Worm (Caenorhabditis elegans) whole organism, young adult: ENCODE measurements around the gene abhd-14.

ENCODE experiments used
- B0261.1 ChIP-seq: sonication (generic microtip); optimal IDR thresholded peaks from 2 replicates; lab custom pipeline; 2016; ENCODE audit warnings: mild to moderate bottlenecking, missing genetic modification characterization, moderate library complexity, missing compliant biosample characterization
- F37B4.10 ChIP-seq: fragments of 200-800 bp; sonication (Bioruptor generic); IDR thresholded peaks from 2 replicates; pipeline ENCODE4 v1.3.6; 2022; ENCODE audit warnings: missing genetic modification characterization, missing compliant biosample characterization
- F39B2.1 ChIP-seq: fragments of 200-800 bp; sonication (Bioruptor generic); IDR thresholded peaks from 2 replicates; pipeline ENCODE4 v1.3.6; 2022; ENCODE audit warnings: missing genetic modification reagents, missing genetic modification characterization, missing compliant biosample characterization
- Y67H2A.10 ChIP-seq: fragments of 200-800 bp; sonication (Bioruptor generic); conservative IDR thresholded peaks from 2 replicates; pipeline ENCODE4 v1.3.6; 2022; ENCODE audit warnings: missing genetic modification reagents, missing genetic modification characterization, missing compliant biosample characterization
- aptf-2 ChIP-seq: fragments of 200-800 bp; sonication (Bioruptor generic); conservative IDR thresholded peaks from 2 replicates; pipeline ENCODE4 v1.3.6; 2022; ENCODE audit warnings: missing genetic modification reagents, missing genetic modification characterization, missing compliant biosample characterization
- aptf-3 ChIP-seq: fragments of 200-800 bp; sonication (Bioruptor generic); IDR thresholded peaks from 2 replicates; pipeline ENCODE4 v1.3.6; 2022; ENCODE audit warnings: missing genetic modification characterization, missing compliant biosample characterization
- athp-1 ChIP-seq: sonication (generic microtip); optimal IDR thresholded peaks from 2 replicates; lab custom pipeline; 2017; ENCODE audit warnings: mild to moderate bottlenecking, missing genetic modification characterization, missing compliant biosample characterization
- attf-5 ChIP-seq: fragments of 200-800 bp; sonication (Bioruptor generic); optimal IDR thresholded peaks from 2 replicates; lab custom pipeline; 2018; ENCODE audit warnings: mild to moderate bottlenecking, missing genetic modification characterization, missing compliant biosample characterization
- ccch-3 ChIP-seq: fragments of 200-800 bp; sonication (Bioruptor generic); optimal IDR thresholded peaks from 2 replicates; lab custom pipeline; 2018; ENCODE audit warnings: mild to moderate bottlenecking, missing genetic modification characterization, missing compliant biosample characterization
- cebp-1 ChIP-seq, 2 experiments: fragments of 200-800 bp in 1 of 2; sonication (Bioruptor generic) in 1 of 2; sonication (generic microtip) in 1 of 2; IDR thresholded peaks in 1 of 2; optimal IDR thresholded peaks in 1 of 2; 2 replicates each; pipeline versions ENCODE4 v1.3.6 to Lab custom; 2017 to 2022; ENCODE audit warnings: missing compliant biosample characterization in 2 of 2, missing genetic modification characterization in 2 of 2, mild to moderate bottlenecking in 1 of 2, missing genetic modification reagents in 1 of 2, moderate library complexity in 1 of 2
- ceh-100 ChIP-seq: fragments of 200-800 bp; sonication (Bioruptor generic); IDR thresholded peaks from 2 replicates; pipeline ENCODE4 v1.3.6; 2022; ENCODE audit warnings: missing genetic modification reagents, missing genetic modification characterization, missing compliant biosample characterization
- dox-1 ChIP-seq: fragments of 200-800 bp; sonication (Bioruptor generic); IDR thresholded peaks from 2 replicates; pipeline ENCODE4 v1.3.6; 2022; ENCODE audit warnings: missing genetic modification reagents, missing genetic modification characterization, missing compliant biosample characterization
- egl-44 ChIP-seq: fragments of 200-800 bp; sonication (Bioruptor generic); IDR thresholded peaks from 2 replicates; pipeline ENCODE4 v1.3.6; 2022; ENCODE audit warnings: missing genetic modification reagents, missing genetic modification characterization, missing compliant biosample characterization
- egrh-3 ChIP-seq: fragments of 200-800 bp; sonication (Bioruptor generic); IDR thresholded peaks from 2 replicates; pipeline ENCODE4 v1.3.6; 2022; ENCODE audit warnings: missing genetic modification reagents, missing genetic modification characterization, missing compliant biosample characterization
- gei-17 ChIP-seq: fragments of 200-800 bp; sonication (Bioruptor generic); optimal IDR thresholded peaks from 2 replicates; lab custom pipeline; 2018; ENCODE audit warnings: mild to moderate bottlenecking, missing genetic modification characterization, missing compliant biosample characterization
- hlh-26 ChIP-seq: fragments of 200-800 bp; sonication (Bioruptor generic); conservative IDR thresholded peaks from 2 replicates; pipeline ENCODE4 v1.3.6; 2022; ENCODE audit warnings: missing genetic modification reagents, missing genetic modification characterization, missing compliant biosample characterization
- hmg-1.2 ChIP-seq: fragments of 200-800 bp; sonication (Bioruptor generic); IDR thresholded peaks from 2 replicates; pipeline ENCODE4 v1.3.6; 2022; ENCODE audit warnings: missing genetic modification reagents, missing genetic modification characterization, missing compliant biosample characterization
- let-526 ChIP-seq: fragments of 200-800 bp; sonication (Bioruptor generic); IDR thresholded peaks from 2 replicates; pipeline ENCODE4 v1.3.6; 2022; ENCODE audit warnings: missing genetic modification reagents, missing genetic modification characterization, missing compliant biosample characterization
- lin-26 ChIP-seq: fragments of 200-800 bp; sonication (Bioruptor generic); IDR thresholded peaks from 2 replicates; pipeline ENCODE4 v1.3.6; 2022; ENCODE audit warnings: missing genetic modification reagents, missing genetic modification characterization, missing compliant biosample characterization
- mcd-1 ChIP-seq: fragments of 200-800 bp; sonication (Bioruptor generic); IDR thresholded peaks from 2 replicates; pipeline ENCODE4 v1.3.6; 2022; ENCODE audit warnings: missing genetic modification reagents, missing genetic modification characterization, missing compliant biosample characterization
- nfyb-1 ChIP-seq: fragments of 200-800 bp; sonication (Bioruptor generic); IDR thresholded peaks from 2 replicates; pipeline ENCODE4 v1.3.6; 2022; ENCODE audit warnings: missing genetic modification reagents, missing genetic modification characterization, missing compliant biosample characterization
- nhr-27 ChIP-seq: fragments of 200-800 bp; sonication (Bioruptor generic); optimal IDR thresholded peaks from 2 replicates; lab custom pipeline; 2018; ENCODE audit warnings: mild to moderate bottlenecking, missing genetic modification characterization, moderate library complexity, missing compliant biosample characterization
- nhr-80 ChIP-seq: sonication (generic microtip); optimal IDR thresholded peaks from 2 replicates; lab custom pipeline; 2016; ENCODE audit warnings: missing genetic modification characterization, missing compliant biosample characterization
- pbrm-1 ChIP-seq: fragments of 200-800 bp; sonication (Bioruptor generic); IDR thresholded peaks from 2 replicates; pipeline ENCODE4 v1.3.6; 2022; ENCODE audit warnings: missing genetic modification reagents, missing genetic modification characterization, missing compliant biosample characterization
- rcor-1 ChIP-seq: fragments of 200-800 bp; sonication (Bioruptor generic); IDR thresholded peaks from 2 replicates; pipeline ENCODE4 v1.3.6; 2022; ENCODE audit warnings: missing genetic modification reagents, missing genetic modification characterization, missing compliant biosample characterization
- sea-2 ChIP-seq: fragments of 200-800 bp; sonication (Bioruptor generic); IDR thresholded peaks from 2 replicates; pipeline ENCODE4 v1.3.6; 2022; ENCODE audit warnings: missing genetic modification characterization, missing compliant biosample characterization
- snpc-3.4 ChIP-seq: sonication (generic microtip); optimal IDR thresholded peaks from 2 replicates; lab custom pipeline; 2017; ENCODE audit warnings: missing genetic modification characterization, mild to moderate bottlenecking, missing compliant biosample characterization, antibody characterized with exemption, moderate library complexity, missing genotype, missing genetic modification reagents
- zfh-2 ChIP-seq: fragments of 200-800 bp; sonication (Bioruptor generic); conservative IDR thresholded peaks from 2 replicates; pipeline ENCODE4 v1.3.6; 2022; ENCODE audit warnings: missing genetic modification reagents, missing genetic modification characterization, missing compliant biosample characterization
- ztf-6 ChIP-seq: fragments of 200-800 bp; sonication (Bioruptor generic); IDR thresholded peaks from 2 replicates; pipeline ENCODE4 v1.3.6; 2022; ENCODE audit warnings: missing genetic modification reagents, missing genetic modification characterization, missing compliant biosample characterization

Gene abhd-14

ce11 chrIV:1070383-1070782 is 40.5 kb upstream of the abhd-14 start (continued):
- TF ChIP-seq nhr-27 (tag; lab: Kevin White, UChicago): no peak
- TF ChIP-seq gei-17 (GFP tag; lab: Kevin White, UChicago): no peak
- no peak for TF ChIP-seq ceh-100 (GFP tag; lab: Robert Waterston, UW)
- no peak for TF ChIP-seq rcor-1 (GFP tag; lab: Robert Waterston, UW)
- TF ChIP-seq B0261.1 (tag; lab: Kevin White, UChicago): no peak
- no peak for TF ChIP-seq aptf-2 (GFP tag; lab: Robert Waterston, UW)
- TF ChIP-seq egl-44 (GFP tag; lab: Robert Waterston, UW): no peak
- TF ChIP-seq snpc-3.4 (tag; lab: Kevin White, UChicago): no peak
- no peak for TF ChIP-seq athp-1 (tag; lab: Kevin White, UChicago)
- TF ChIP-seq lin-26 (GFP tag; lab: Robert Waterston, UW): no peak
- TF ChIP-seq hlh-26 (GFP tag; lab: Robert Waterston, UW): no peak

ce11 chrIV:1068730-1069244 is 38.9 kb upstream of the abhd-14 start:
- no peak for TF ChIP-seq dox-1 (GFP tag; lab: Robert Waterston, UW)
- peak; percentile 80; the same call in 1 of the 2 replicates for TF ChIP-seq egrh-3
- TF ChIP-seq zfh-2: peak; percentile 89
- TF ChIP-seq F37B4.10 (GFP tag; lab: Robert Waterston, UW): 0 out of 2 replicates have a peak, but pooled peaks have one; percentile 15
- no peak for TF ChIP-seq let-526 (GFP tag; lab: Robert Waterston, UW)
- TF ChIP-seq, all 124 proteins: peak for 3

- TF ChIP-seq sea-2 (GFP tag; lab: Robert Waterston, UW) (no peak), mcd-1 (0 out of 2 replicates have a peak, but pooled peaks have one; percentile 19), nhr-80 (tag; lab: Kevin White, UChicago) (peak; percentile 68), pbrm-1 (GFP tag; lab: Robert Waterston, UW) (no peak), zfh-2 (peak; percentile 96), ccch-3 (GFP tag; lab: Kevin White, UChicago) (no peak), egrh-3 (peak; percentile 90), dox-1 (GFP tag; lab: Robert Waterston, UW) (peak; percentile 49; the same call in 1 of the 2 replicates), cebp-1 (GFP tag; IDR thresholded peaks at IDR 0.05; lab: Robert Waterston, UW) (no peak), cebp-1 (tag; optimal IDR thresholded peaks at IDR 0.05; lab: Kevin White, UChicago) (peak; percentile 4), attf-5 (peak; percentile 14), hmg-1.2 (GFP tag; lab: Robert Waterston, UW) (peak; percentile 81), nfyb-1 (GFP tag; lab: Robert Waterston, UW) (0 out of 2 replicates have a peak, but pooled peaks have one; percentile 41), aptf-3 (GFP tag; lab: Robert Waterston, UW) (no peak)
Measured at ce11 chrIV:1067430-1067829, 37.6 kb upstream of the abhd-14 start, which contains the start of gene znf-782. TSS of gene znf-782 (minus strand) at chrIV:1067525.

ce11 chrIV:1065569-1065968 is 35.7 kb upstream of the abhd-14 start:
- peak; percentile 71 for TF ChIP-seq zfh-2
- TF ChIP-seq ztf-6 (GFP tag; lab: Robert Waterston, UW): no peak

- TF ChIP-seq Y67H2A.10 (GFP tag; lab: Robert Waterston, UW): no peak
- TF ChIP-seq zfh-2: peak; percentile 89
- TF ChIP-seq ztf-6 (GFP tag; lab: Robert Waterston, UW): no peak
- no peak for TF ChIP-seq F39B2.1 (GFP tag; lab: Robert Waterston, UW)
- TF ChIP-seq egrh-3: 0 out of 2 replicates have a peak, but pooled peaks have one; percentile 54
- TF ChIP-seq, all 124 proteins: peak for 2
Measured at ce11 chrIV:1064289-1064848, 34.5 kb upstream of the abhd-14 start.
